Worm (Caenorhabditis elegans): ENCODE measurements around the gene lgg-2.

The lgg-2 gene

DNA sequence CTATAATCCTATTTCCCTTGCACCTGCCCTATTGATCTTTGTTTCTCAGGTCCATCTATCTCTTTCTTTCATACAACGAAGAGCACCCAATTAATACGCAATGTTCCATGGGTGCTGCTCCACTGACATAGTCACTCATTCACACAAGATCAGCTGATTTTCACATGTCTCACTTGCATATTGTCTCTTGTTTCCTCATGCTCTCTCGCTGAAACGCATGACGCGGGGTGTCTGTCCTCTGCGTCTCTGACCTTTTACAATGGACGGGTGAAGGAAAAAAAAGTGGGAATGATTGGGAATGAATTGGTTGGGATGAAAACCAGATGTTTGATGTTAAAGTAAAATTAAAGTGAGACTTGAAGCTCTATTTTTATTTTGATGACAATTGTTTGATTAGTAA, 367 bp downstream of the lgg-2 start:
- TF ChIP-seq ztf-29 (GFP tag; IDR thresholded peaks at IDR 0.05): no peak
- TF ChIP-seq cog-1 (tag; optimal IDR thresholded peaks at IDR 0.05): peak; percentile 70
- 0 out of 2 replicates have a peak, but pooled peaks have one; percentile 19 for TF ChIP-seq ztf-23 (GFP tag; IDR thresholded peaks at IDR 0.05)
- no peak for TF ChIP-seq klf-2 (GFP tag; conservative IDR thresholded peaks at IDR 0.05)
- 0 out of 2 replicates have a peak, but pooled peaks have one; percentile 34 for TF ChIP-seq flt-1 (GFP tag; IDR thresholded peaks at IDR 0.05)
- no peak for TF ChIP-seq ref-1 (GFP tag; conservative IDR thresholded peaks at IDR 0.05)
- no peak for TF ChIP-seq T22C8.4 (GFP tag; IDR thresholded peaks at IDR 0.05)
- no peak for TF ChIP-seq tab-1 (GFP tag; IDR thresholded peaks at IDR 0.05)
- no peak for TF ChIP-seq med-1 (GFP tag; optimal IDR thresholded peaks at IDR 0.05; ENCODE audit: insufficient read depth)

DNA sequence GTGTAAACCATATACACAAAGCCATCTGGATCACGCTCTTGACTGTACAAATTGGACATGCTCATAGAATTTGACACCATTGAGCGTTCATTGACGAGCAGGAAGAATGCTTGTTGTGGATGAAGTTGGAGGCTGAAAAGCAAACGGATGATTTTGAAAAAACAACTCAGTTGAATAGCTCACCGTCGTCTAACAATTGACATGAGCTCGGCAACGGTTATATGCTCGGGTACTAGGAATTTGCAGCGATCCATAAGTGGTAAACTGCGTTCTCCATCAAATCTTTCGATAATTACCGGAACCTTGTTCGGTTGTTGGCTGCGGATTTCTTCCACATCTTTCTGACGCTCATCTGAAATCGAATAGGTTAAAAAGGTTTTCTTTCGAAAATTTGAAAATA, 917 bp downstream of the lgg-2 start:
- TF ChIP-seq klf-2 (GFP tag; conservative IDR thresholded peaks at IDR 0.05) (no peak), cog-1 (tag; optimal IDR thresholded peaks at IDR 0.05) (no peak), ztf-29 (GFP tag; IDR thresholded peaks at IDR 0.05) (no peak)

DNA sequence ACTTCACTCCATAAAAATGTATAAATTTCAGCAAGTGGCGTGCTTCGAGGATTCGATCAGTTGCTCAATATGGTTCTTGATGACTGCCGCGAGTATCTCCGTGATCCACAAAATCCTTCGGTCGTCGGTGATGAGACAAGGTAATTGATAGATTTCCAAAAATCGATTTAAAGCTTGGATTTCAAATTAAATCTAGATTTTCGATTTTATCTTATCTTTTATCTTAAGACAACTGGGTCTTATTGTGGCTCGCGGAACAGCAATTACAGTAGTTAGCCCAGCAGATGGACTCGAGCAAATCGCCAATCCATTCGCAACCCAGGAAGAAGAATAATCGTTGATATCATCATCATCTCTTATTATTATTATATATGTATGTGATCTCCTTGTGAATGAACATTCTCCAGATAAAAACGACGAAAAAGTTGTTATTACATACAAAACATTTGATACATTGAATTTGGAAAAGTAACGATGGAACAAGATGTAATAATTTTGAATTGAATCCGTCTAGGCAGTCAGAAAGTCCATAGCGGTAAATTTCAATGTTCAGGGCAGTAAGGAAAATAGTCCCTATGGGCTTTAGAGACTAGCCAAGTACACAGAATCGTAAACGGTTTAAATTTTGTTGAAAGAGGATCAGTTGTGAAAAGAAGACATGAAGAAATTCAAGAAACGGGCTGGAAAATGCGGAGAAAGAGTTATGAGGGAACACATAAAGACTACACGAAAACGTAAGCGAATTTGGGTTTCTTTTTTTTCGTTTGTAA, 1.7 kb downstream of the lgg-2 start:
- TF ChIP-seq flt-1 (GFP tag; IDR thresholded peaks at IDR 0.05) (0 out of 2 replicates have a peak, but pooled peaks have one; percentile 17), klf-2 (GFP tag; conservative IDR thresholded peaks at IDR 0.05) (no peak)

DNA sequence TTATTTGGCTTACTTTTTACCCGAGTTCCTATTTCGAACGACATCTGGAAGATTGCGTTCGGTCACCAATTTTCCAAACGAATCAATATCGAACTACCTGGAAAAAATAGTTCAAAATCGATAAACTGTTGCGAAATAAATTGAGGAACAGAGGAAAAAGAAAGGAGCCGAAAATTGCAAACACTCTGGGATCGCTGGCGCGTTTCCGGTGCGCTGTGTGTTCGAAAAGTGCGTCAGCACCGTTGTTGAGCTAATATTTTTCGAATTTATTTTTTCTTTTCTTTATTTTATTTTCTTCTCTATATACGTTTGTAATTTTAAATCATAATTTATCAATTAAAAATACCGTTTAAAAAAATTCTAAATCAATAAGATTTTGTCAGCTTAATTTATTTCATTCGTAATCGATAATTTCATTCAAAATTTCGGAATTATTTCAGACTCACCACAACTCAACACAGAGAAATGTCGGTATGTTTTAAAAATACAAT, 2.6 kb downstream of the lgg-2 start, which contains the start of the genes dnc-1 and lsm-7:
dnc-1 (minus strand) TSS at position 142 of the 491 bp plus-strand sequence.
lsm-7 (plus strand) TSS at position 441 of the 491 bp plus-strand sequence.
- TF ChIP-seq med-1 (GFP tag; optimal IDR thresholded peaks at IDR 0.05; ENCODE audit: insufficient read depth): no peak
- TF ChIP-seq cog-1 (tag; optimal IDR thresholded peaks at IDR 0.05): peak; percentile 35
- TF ChIP-seq ref-1 (GFP tag; conservative IDR thresholded peaks at IDR 0.05): no peak
- no peak for TF ChIP-seq ztf-29 (GFP tag; IDR thresholded peaks at IDR 0.05)
- TF ChIP-seq klf-2 (GFP tag; conservative IDR thresholded peaks at IDR 0.05): no peak
- TF ChIP-seq flt-1 (GFP tag; IDR thresholded peaks at IDR 0.05): 0 out of 2 replicates have a peak, but pooled peaks have one; percentile 37
- TF ChIP-seq ztf-23 (GFP tag; IDR thresholded peaks at IDR 0.05): no peak

DNA sequence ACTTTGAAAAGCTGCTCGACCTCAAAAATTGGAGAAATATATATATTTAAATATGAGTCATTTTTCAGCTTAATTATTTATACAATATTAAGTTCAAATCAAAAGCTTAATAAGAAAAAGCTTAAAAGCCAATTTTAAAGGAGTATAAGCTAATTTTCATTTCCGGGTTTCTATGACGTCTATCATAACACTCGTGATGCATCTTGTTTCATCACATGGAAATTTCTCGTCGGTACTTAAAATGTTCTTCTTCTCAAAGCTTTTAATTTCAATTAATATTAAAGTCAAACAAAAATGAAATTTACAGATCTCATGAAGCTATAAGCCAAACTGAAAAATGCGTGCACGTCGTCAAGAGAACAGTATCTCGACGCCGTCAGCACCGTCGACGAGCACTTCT, 15.9 kb downstream of the lgg-2 start, which contains the start of gene rbr-2:
rbr-2 (plus strand) TSS at position 301 of the 400 bp plus-strand sequence.
- TF ChIP-seq klf-2 (GFP tag; conservative IDR thresholded peaks at IDR 0.05) (no peak), flt-1 (GFP tag; IDR thresholded peaks at IDR 0.05) (no peak), med-1 (GFP tag; optimal IDR thresholded peaks at IDR 0.05; ENCODE audit: insufficient read depth) (no peak), ztf-23 (GFP tag; IDR thresholded peaks at IDR 0.05) (no peak), ztf-29 (GFP tag; IDR thresholded peaks at IDR 0.05) (no peak), ref-1 (GFP tag; conservative IDR thresholded peaks at IDR 0.05) (no peak), cog-1 (tag; optimal IDR thresholded peaks at IDR 0.05) (no peak), tab-1 (GFP tag; IDR thresholded peaks at IDR 0.05) (no peak), T22C8.4 (GFP tag; IDR thresholded peaks at IDR 0.05) (no peak)

DNA sequence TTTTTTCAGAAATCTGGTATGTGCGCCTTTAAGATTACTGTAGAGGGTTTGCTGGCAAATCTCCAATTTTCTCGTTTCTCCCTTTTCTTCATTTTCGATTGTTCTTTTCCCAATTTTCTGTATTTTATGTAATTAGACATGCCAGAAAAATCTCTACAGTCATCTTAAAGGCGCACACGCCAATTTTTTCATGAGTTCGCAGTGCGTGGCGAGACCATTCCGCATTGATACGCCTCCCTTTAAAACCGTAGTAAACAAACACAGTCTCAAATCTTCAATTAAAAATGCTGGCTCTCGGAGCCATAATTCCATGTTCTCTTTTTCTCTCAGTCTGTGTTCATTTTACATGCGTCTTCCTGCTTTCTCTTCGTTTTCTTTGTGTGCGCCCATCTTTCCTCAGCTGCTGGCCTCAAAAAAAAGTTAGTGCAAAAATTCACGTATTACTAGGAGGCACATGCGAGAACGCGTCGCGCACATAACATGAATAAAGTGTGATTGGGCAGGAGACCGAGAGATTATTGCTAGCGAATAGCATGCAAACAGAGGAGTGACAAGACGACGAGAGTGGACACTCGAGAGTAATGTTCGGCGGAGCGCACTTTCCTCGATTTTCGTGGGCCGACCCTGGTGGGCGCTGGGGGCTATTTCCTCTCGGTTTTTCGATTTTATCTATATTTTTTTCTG, 16.7 kb downstream of the lgg-2 start:
- TF ChIP-seq tab-1 (GFP tag; IDR thresholded peaks at IDR 0.05) (no peak), flt-1 (GFP tag; IDR thresholded peaks at IDR 0.05) (peak; percentile 50; the same call in 1 of the 2 replicates), ref-1 (GFP tag; conservative IDR thresholded peaks at IDR 0.05) (no peak), med-1 (GFP tag; optimal IDR thresholded peaks at IDR 0.05; ENCODE audit: insufficient read depth) (no peak), T22C8.4 (GFP tag; IDR thresholded peaks at IDR 0.05) (no peak), klf-2 (GFP tag; conservative IDR thresholded peaks at IDR 0.05) (no peak), cog-1 (tag; optimal IDR thresholded peaks at IDR 0.05) (peak; percentile 39)

DNA sequence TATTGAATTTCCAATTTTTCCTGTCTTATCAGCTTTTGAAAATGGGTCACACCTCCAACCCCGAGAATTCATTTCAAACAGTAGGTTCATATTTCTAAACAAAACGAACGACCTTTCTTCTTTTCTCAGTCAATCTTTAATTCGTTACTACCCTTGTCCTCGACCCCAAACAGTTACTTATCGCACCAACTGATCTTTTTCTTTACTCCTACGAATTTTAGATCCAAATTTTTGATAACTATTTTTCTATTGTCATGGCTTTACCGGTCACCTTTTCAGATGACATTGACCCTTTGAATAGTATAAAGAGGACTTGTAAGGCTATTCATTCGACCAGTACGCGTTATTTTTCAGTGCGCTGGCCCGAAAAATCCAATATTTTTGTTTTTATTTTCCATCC, 19.6 kb downstream of the lgg-2 start:
- TF ChIP-seq med-1 (GFP tag; optimal IDR thresholded peaks at IDR 0.05; ENCODE audit: insufficient read depth) (no peak), tab-1 (GFP tag; IDR thresholded peaks at IDR 0.05) (no peak), ztf-29 (GFP tag; IDR thresholded peaks at IDR 0.05) (no peak), ref-1 (GFP tag; conservative IDR thresholded peaks at IDR 0.05) (no peak), klf-2 (GFP tag; conservative IDR thresholded peaks at IDR 0.05) (no peak), flt-1 (GFP tag; IDR thresholded peaks at IDR 0.05) (no peak), T22C8.4 (GFP tag; IDR thresholded peaks at IDR 0.05) (no peak), cog-1 (tag; optimal IDR thresholded peaks at IDR 0.05) (no peak), ztf-23 (GFP tag; IDR thresholded peaks at IDR 0.05) (no peak)

DNA sequence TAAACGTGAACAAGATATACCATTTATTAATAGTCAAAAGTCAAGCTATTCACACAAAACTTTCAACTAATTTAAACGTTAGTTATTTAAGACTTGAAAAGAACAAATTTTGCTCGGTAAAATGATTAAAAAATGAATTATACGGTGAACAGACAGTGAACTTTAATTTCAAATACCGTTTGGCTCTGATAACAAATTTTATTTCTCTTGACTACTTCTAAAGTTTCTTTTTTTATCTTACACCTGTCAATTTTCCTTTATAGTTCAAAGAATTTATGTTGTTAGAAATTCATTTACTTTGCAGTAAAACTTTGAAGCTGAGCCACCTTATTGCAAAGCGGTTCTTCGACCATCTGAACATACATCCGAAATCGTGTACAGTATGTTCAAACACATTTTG, 20.3 kb downstream of the lgg-2 start, which contains the start of gene ZK593.3:
ZK593.3 (plus strand) TSS at position 301 of the 400 bp plus-strand sequence.
- no peak for TF ChIP-seq T22C8.4 (GFP tag; IDR thresholded peaks at IDR 0.05)
- no peak for TF ChIP-seq ztf-29 (GFP tag; IDR thresholded peaks at IDR 0.05)
- TF ChIP-seq tab-1 (GFP tag; IDR thresholded peaks at IDR 0.05): no peak
- TF ChIP-seq ztf-23 (GFP tag; IDR thresholded peaks at IDR 0.05): no peak
- no peak for TF ChIP-seq klf-2 (GFP tag; conservative IDR thresholded peaks at IDR 0.05)
- no peak for TF ChIP-seq cog-1 (tag; optimal IDR thresholded peaks at IDR 0.05)
- TF ChIP-seq med-1 (GFP tag; optimal IDR thresholded peaks at IDR 0.05; ENCODE audit: insufficient read depth): no peak
- no peak for TF ChIP-seq ref-1 (GFP tag; conservative IDR thresholded peaks at IDR 0.05)
- no peak for TF ChIP-seq flt-1 (GFP tag; IDR thresholded peaks at IDR 0.05)

DNA sequence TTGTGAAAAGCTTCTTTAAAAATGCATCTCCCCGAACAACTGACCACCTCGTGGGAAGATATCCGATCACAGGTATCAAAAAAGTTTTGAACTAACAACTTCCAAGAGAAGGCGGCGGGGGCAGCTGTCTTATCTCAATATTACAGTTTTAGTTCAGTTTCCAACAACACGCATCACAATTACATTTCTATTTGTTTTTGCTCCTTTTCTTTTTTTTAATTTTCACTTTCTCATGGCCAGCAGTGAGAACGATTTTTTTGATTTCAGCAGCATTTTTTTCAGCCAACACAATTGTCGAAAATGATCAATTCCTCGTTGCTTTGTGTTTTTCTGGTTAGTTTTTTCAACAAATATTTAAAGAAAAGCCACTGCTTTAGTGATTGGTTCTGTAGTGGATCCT, 22.6 kb downstream of the lgg-2 start, which contains the start of gene ZK593.2:
ZK593.2 (plus strand) TSS at position 301 of the 400 bp plus-strand sequence.
- TF ChIP-seq T22C8.4 (GFP tag; IDR thresholded peaks at IDR 0.05): no peak
- TF ChIP-seq cog-1 (tag; optimal IDR thresholded peaks at IDR 0.05): no peak
- TF ChIP-seq ztf-23 (GFP tag; IDR thresholded peaks at IDR 0.05): no peak
- no peak for TF ChIP-seq tab-1 (GFP tag; IDR thresholded peaks at IDR 0.05)
- no peak for TF ChIP-seq flt-1 (GFP tag; IDR thresholded peaks at IDR 0.05)
- TF ChIP-seq ref-1 (GFP tag; conservative IDR thresholded peaks at IDR 0.05): no peak
- TF ChIP-seq klf-2 (GFP tag; conservative IDR thresholded peaks at IDR 0.05): no peak
- TF ChIP-seq ztf-29 (GFP tag; IDR thresholded peaks at IDR 0.05): no peak
- TF ChIP-seq med-1 (GFP tag; optimal IDR thresholded peaks at IDR 0.05; ENCODE audit: insufficient read depth): no peak

All from whole organism, midembryonic.